Fruit fly (Drosophila melanogaster) whole organism, adult: ENCODE measurements around the gene CG42613.

Source experiments
- CG11617 ChIP-seq: fragments of 200-800 bp; sonication (Bioruptor generic); optimal IDR thresholded peaks from 2 replicates; lab custom pipeline; 2017; ENCODE audit warnings: mild to moderate bottlenecking, missing biosample characterization, missing genetic modification reagents, missing genetic modification characterization
- CG12768 ChIP-seq: fragments of 200-800 bp; sonication (Bioruptor generic); optimal IDR thresholded peaks from 2 replicates; lab custom pipeline; 2017; ENCODE audit warnings: missing biosample characterization, missing genetic modification characterization, mild to moderate bottlenecking, moderate library complexity, missing genetic modification reagents
- CG14711 ChIP-seq: fragments of 200-800 bp; sonication (Bioruptor generic); optimal IDR thresholded peaks from 2 replicates; lab custom pipeline; 2018; ENCODE audit warnings: missing biosample characterization, mild to moderate bottlenecking, missing genetic modification characterization, moderate library complexity
- CG1620 ChIP-seq: fragments of 200-800 bp; sonication (Bioruptor generic); optimal IDR thresholded peaks from 2 replicates; lab custom pipeline; 2016; ENCODE audit warnings: missing biosample characterization, missing genetic modification characterization
- CG33017 ChIP-seq: fragments of 200-800 bp; sonication (Bioruptor generic); optimal IDR thresholded peaks from 2 replicates; lab custom pipeline; 2018; ENCODE audit warnings: missing biosample characterization, mild to moderate bottlenecking, missing genetic modification characterization, moderate library complexity
- CG5204 ChIP-seq: fragments of 200-800 bp; sonication (Bioruptor generic); optimal IDR thresholded peaks from 2 replicates; lab custom pipeline; 2016; ENCODE audit warnings: missing biosample characterization, missing genetic modification characterization
- CG7045 ChIP-seq: fragments of 200-800 bp; sonication (Bioruptor generic); optimal IDR thresholded peaks from 2 replicates; lab custom pipeline; 2017; ENCODE audit warnings: missing biosample characterization, mild to moderate bottlenecking, missing genetic modification characterization
- CG7101 ChIP-seq: fragments of 200-800 bp; sonication (Bioruptor generic); optimal IDR thresholded peaks from 2 replicates; lab custom pipeline; 2018; ENCODE audit warnings: missing biosample characterization, mild to moderate bottlenecking, missing genetic modification characterization, moderate library complexity
- Clk ChIP-seq: fragments of 200-800 bp; sonication (Bioruptor generic); optimal IDR thresholded peaks from 2 replicates; lab custom pipeline; 2017; ENCODE audit warnings: missing biosample characterization, missing genetic modification characterization
- Crg-1 ChIP-seq: fragments of 200-800 bp; sonication (Bioruptor generic); optimal IDR thresholded peaks from 2 replicates; lab custom pipeline; 2016; ENCODE audit warnings: missing biosample characterization, missing genetic modification characterization
- Hr96 ChIP-seq: fragments of 200-800 bp; sonication (Bioruptor generic); optimal IDR thresholded peaks from 2 replicates; lab custom pipeline; 2016; ENCODE audit warnings: missing biosample characterization, missing genetic modification characterization
- Mnt ChIP-seq: fragments of 200-800 bp; sonication (Bioruptor generic); optimal IDR thresholded peaks from 2 replicates; lab custom pipeline; 2016; ENCODE audit warnings: missing biosample characterization, mild to moderate bottlenecking, missing genetic modification characterization
- bab1 ChIP-seq: fragments of 200-800 bp; sonication (Bioruptor generic); optimal IDR thresholded peaks from 3 replicates; lab custom pipeline; 2019; ENCODE audit warnings: missing biosample characterization, mild to moderate bottlenecking, missing genetic modification characterization, moderate library complexity
- cic ChIP-seq: fragments of 200-800 bp; sonication (Bioruptor generic); optimal IDR thresholded peaks from 2 replicates; lab custom pipeline; 2017; ENCODE audit warnings: missing biosample characterization, mild to moderate bottlenecking, missing genetic modification characterization, moderate library complexity
- cnc ChIP-seq, 2 experiments: fragments of >200 bp; optimal IDR thresholded peaks; 2 replicates each; lab custom pipeline; 2017
- kay ChIP-seq: fragments of 200-800 bp; sonication (Bioruptor generic); peaks from one replicate; lab custom pipeline; 2016; ENCODE audit warnings: missing biosample characterization, missing genetic modification characterization, borderline replicate concordance
- ovo ChIP-seq: fragments of 200-800 bp; sonication (Bioruptor generic); optimal IDR thresholded peaks from 2 replicates; lab custom pipeline; 2016; ENCODE audit warnings: missing biosample characterization, missing genetic modification characterization
- pad ChIP-seq: fragments of 200-800 bp; sonication (Bioruptor generic); optimal IDR thresholded peaks from 3 replicates; lab custom pipeline; 2017; ENCODE audit warnings: missing biosample characterization, missing genetic modification characterization, mild to moderate bottlenecking, moderate library complexity, missing genetic modification reagents
- tj ChIP-seq: fragments of 200-800 bp; sonication (Bioruptor generic); optimal IDR thresholded peaks from 3 replicates; lab custom pipeline; 2017; ENCODE audit warnings: missing biosample characterization, mild to moderate bottlenecking, missing genetic modification characterization, moderate library complexity
- toe ChIP-seq: fragments of 200-800 bp; sonication (Bioruptor generic); optimal IDR thresholded peaks from 2 replicates; lab custom pipeline; 2016; ENCODE audit warnings: missing biosample characterization, missing genetic modification characterization

The CG42613 gene

DNA sequence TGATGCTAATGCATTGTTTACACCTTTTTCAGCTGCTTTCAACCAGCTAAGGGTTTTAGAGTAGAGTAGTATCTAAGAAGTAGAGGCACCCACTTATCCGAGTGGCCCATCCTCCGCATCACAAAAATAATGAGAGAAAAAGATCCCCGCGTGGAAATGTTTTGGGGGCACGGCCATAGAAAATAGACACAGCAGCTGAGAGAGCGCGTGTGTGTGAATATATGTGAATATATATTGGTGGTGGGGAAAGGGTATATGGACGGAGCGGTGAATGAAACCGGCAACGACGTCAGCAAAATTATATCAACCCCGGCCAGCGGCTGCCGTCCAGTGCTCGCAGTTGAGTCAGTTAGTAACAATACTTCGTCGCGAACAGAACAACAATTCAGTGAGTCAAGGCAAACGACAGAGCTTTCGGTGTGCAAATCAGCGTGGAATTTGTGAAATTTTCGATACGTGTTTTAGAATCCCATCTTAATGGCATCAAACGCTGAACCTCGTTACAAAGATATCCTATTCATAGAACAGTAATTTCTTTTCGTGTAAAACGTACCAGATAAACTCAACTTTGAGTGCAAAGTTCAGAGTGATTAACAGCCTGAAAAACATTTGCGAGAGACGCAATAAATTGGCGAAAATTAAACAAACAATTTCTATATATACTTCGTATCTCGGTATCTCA is 14.3 kb upstream of the CG42613 start, which contains the start of gene Xrp1:
Xrp1 (plus strand) TSS at position 375 of the 682 bp plus-strand sequence.
- TF ChIP-seq CG14711 (tag; lab: Kevin White, UChicago) = no peak
- no peak for TF ChIP-seq CG1620 (GFP tag; lab: Kevin White, UChicago)
- TF ChIP-seq CG33017 (tag; lab: Kevin White, UChicago) = peak; percentile 65
- TF ChIP-seq CG11617 (GFP tag; lab: Kevin White, UChicago) = no peak
- no peak for TF ChIP-seq toe (GFP tag; lab: Kevin White, UChicago)
- peak; percentile 79 for TF ChIP-seq CG12768
- TF ChIP-seq bab1 (GFP tag; lab: Kevin White, UChicago) = peak; percentile 3
- TF ChIP-seq CG5204 (GFP tag; lab: Kevin White, UChicago) = no peak
- peak; percentile 94 for TF ChIP-seq tj
- TF ChIP-seq pad (GFP tag; lab: Kevin White, UChicago) = peak; percentile 14
- TF ChIP-seq Crg-1 (GFP tag; lab: Kevin White, UChicago) = no peak
- TF ChIP-seq Hr96 (GFP tag; lab: Kevin White, UChicago) = no peak
- no peak for TF ChIP-seq CG7045
- TF ChIP-seq ovo (GFP tag; lab: Kevin White, UChicago) = peak; percentile 28
- peak; percentile 85 for TF ChIP-seq kay
- TF ChIP-seq cic (GFP tag; lab: Kevin White, UChicago) = peak; percentile 68
- no peak for TF ChIP-seq Clk
- TF ChIP-seq Mnt = peak; percentile 71
- peak; percentile 50 for TF ChIP-seq CG7101 (tag; lab: Kevin White, UChicago)
- no peak for TF ChIP-seq cnc (optimal IDR thresholded peaks at IDR 0.05; lab: Kevin White, UChicago)

DNA sequence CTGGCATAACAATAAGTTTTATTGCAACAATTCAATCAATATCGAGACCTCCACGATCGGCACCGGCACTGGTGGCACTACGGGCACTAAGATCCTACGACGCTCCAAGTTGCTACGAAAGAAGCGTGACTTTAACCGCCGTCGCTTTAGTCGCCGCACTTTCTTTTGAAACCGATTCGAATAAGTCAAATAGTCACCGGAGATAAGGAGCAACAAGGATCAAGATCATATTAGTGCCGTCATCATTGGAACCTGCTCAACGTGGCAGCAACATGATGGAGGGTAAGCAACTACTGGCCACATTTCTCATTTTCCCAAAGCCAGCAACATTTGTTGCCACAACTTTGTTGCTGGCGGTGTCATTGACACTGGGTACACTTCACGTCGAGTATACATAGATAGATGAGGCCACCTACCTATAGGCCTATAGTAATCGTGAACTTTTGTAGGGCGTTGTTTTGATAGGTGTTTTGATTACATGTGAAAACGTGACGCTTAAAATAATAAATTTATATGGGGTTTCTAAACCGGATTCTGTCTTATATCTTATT is 13.3 kb upstream of the CG42613 start:
- TF ChIP-seq Crg-1 (GFP tag; lab: Kevin White, UChicago) (no peak), ovo (GFP tag; lab: Kevin White, UChicago) (no peak), cic (GFP tag; lab: Kevin White, UChicago) (peak; percentile 46)

DNA sequence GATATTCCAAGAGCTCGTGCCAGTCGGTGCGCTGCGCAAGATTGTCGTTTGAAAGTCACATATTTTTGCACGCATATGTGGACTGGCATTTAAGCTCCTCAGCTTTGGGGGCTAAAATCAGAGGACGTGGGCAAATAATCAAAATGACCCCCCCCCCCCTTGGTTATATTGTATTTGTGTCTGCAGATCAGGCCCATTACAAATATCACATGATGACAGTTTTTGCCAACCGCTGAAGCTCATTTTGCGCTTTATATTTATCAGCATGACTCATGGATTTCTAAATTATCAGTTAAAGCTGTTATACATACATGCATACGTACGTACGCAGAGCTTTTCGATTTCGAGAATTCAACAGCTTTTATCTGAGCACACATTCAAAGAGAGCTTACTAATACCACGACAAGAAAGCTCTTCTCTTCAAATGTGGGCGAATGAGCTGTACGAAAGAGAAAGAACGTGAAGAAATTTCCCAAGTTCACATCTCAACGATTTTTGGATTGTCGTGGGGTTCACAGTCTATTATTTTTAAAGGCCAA is 12.2 kb upstream of the CG42613 start:
- TF ChIP-seq Mnt = peak; percentile 65
- peak; percentile 56 for TF ChIP-seq pad (GFP tag; lab: Kevin White, UChicago)
- peak; percentile 95 to 99 for TF ChIP-seq cnc (optimal IDR thresholded peaks at IDR 0.05; lab: Kevin White, UChicago)
- no peak for TF ChIP-seq toe (GFP tag; lab: Kevin White, UChicago)
- TF ChIP-seq Crg-1 (GFP tag; lab: Kevin White, UChicago) = peak; percentile 14
- TF ChIP-seq CG14711 (tag; lab: Kevin White, UChicago) = peak; percentile 44
- peak; percentile 82 for TF ChIP-seq cic (GFP tag; lab: Kevin White, UChicago)
- no peak for TF ChIP-seq CG5204 (GFP tag; lab: Kevin White, UChicago)
- peak; percentile 83 for TF ChIP-seq bab1 (GFP tag; lab: Kevin White, UChicago)
- peak; percentile 94 for TF ChIP-seq tj
- peak; percentile 99 for TF ChIP-seq kay
- peak; percentile 59 for TF ChIP-seq Hr96 (GFP tag; lab: Kevin White, UChicago)
- TF ChIP-seq Clk = no peak
- TF ChIP-seq CG33017 (tag; lab: Kevin White, UChicago) = peak; percentile 65
- peak; percentile 57 for TF ChIP-seq CG11617 (GFP tag; lab: Kevin White, UChicago)
- TF ChIP-seq CG1620 (GFP tag; lab: Kevin White, UChicago) = no peak
- peak; percentile 56 for TF ChIP-seq CG7101 (tag; lab: Kevin White, UChicago)
- peak; percentile 36 for TF ChIP-seq CG7045
- TF ChIP-seq CG12768 = peak; percentile 81
- no peak for TF ChIP-seq ovo (GFP tag; lab: Kevin White, UChicago)

DNA sequence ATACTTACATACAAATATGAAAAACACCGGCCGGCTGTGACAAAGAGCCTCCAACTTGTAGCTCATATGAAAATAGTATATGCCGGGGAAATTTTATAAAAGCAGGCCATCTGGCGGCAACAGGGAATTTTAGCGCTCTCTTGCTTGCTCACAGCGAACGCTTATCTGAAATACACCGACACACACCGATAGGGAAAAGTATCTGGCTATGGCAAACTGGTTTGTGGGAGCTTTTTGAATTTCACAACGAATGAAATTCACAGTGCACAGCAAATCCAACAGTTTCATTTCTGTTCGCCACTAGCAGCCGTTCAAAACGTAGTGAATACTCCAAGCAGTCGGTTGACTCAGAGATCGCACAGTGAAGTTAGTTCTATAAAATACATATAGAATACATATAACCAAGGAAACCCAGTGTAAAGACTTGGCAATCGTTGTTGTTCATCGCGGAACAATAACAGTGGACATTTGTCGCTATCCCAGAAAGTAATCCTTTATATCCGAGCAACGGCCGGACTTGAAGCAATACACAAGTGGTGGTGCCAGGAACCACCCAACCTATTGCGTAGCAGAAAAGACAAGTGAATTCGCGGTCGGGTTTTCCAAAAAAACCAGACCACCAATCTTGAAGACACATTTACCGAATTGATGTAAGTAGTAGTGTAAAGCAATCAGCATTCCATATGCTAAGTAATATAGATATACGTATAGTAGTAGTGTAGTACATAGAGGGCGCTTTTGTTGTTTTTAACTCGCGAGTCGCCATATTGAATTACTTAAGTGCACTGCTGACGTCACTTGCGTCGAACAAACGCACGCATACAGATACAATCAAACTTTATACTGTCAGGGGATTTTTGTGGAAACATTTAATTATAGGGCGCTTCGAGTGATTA is 10.8 kb upstream of the CG42613 start:
- TF ChIP-seq ovo (GFP tag; lab: Kevin White, UChicago) (no peak), pad (GFP tag; lab: Kevin White, UChicago) (peak; percentile 31), bab1 (GFP tag; lab: Kevin White, UChicago) (peak; percentile 47), Crg-1 (GFP tag; lab: Kevin White, UChicago) (peak; percentile 14), cic (GFP tag; lab: Kevin White, UChicago) (peak; percentile 86), CG12768 (peak; percentile 62), CG14711 (tag; lab: Kevin White, UChicago) (peak; percentile 51), CG5204 (GFP tag; lab: Kevin White, UChicago) (no peak), cnc (optimal IDR thresholded peaks at IDR 0.05; lab: Kevin White, UChicago) (no peak), CG1620 (GFP tag; lab: Kevin White, UChicago) (peak; percentile 6), kay (peak; percentile 99), tj (peak; percentile 48), Mnt (peak; percentile 67), Hr96 (GFP tag; lab: Kevin White, UChicago) (no peak), CG7101 (tag; lab: Kevin White, UChicago) (peak; percentile 69), Clk (no peak), CG33017 (tag; lab: Kevin White, UChicago) (peak; percentile 83), CG11617 (GFP tag; lab: Kevin White, UChicago) (peak; percentile 51), toe (GFP tag; lab: Kevin White, UChicago) (peak; percentile 47), CG7045 (no peak)
